Fruit fly (Drosophila melanogaster) whole organism, adult: ENCODE results near the gene Cpr76Bb.

Experiments used
- CG11617 ChIP-seq: fragments of 200-800 bp; sonication (Bioruptor generic); optimal IDR thresholded peaks from 2 replicates; lab custom pipeline; 2017; ENCODE audit warnings: mild to moderate bottlenecking, missing biosample characterization, missing genetic modification reagents, missing genetic modification characterization
- CG12768 ChIP-seq: fragments of 200-800 bp; sonication (Bioruptor generic); optimal IDR thresholded peaks from 2 replicates; lab custom pipeline; 2017; ENCODE audit warnings: missing biosample characterization, missing genetic modification characterization, mild to moderate bottlenecking, moderate library complexity, missing genetic modification reagents
- CG14711 ChIP-seq: fragments of 200-800 bp; sonication (Bioruptor generic); optimal IDR thresholded peaks from 2 replicates; lab custom pipeline; 2018; ENCODE audit warnings: missing biosample characterization, mild to moderate bottlenecking, missing genetic modification characterization, moderate library complexity
- CG1620 ChIP-seq: fragments of 200-800 bp; sonication (Bioruptor generic); optimal IDR thresholded peaks from 2 replicates; lab custom pipeline; 2016; ENCODE audit warnings: missing biosample characterization, missing genetic modification characterization
- CG33017 ChIP-seq: fragments of 200-800 bp; sonication (Bioruptor generic); optimal IDR thresholded peaks from 2 replicates; lab custom pipeline; 2018; ENCODE audit warnings: missing biosample characterization, mild to moderate bottlenecking, missing genetic modification characterization, moderate library complexity
- CG5204 ChIP-seq: fragments of 200-800 bp; sonication (Bioruptor generic); optimal IDR thresholded peaks from 2 replicates; lab custom pipeline; 2016; ENCODE audit warnings: missing biosample characterization, missing genetic modification characterization
- CG7045 ChIP-seq: fragments of 200-800 bp; sonication (Bioruptor generic); optimal IDR thresholded peaks from 2 replicates; lab custom pipeline; 2017; ENCODE audit warnings: missing biosample characterization, mild to moderate bottlenecking, missing genetic modification characterization
- CG7101 ChIP-seq: fragments of 200-800 bp; sonication (Bioruptor generic); optimal IDR thresholded peaks from 2 replicates; lab custom pipeline; 2018; ENCODE audit warnings: missing biosample characterization, mild to moderate bottlenecking, missing genetic modification characterization, moderate library complexity
- Clk ChIP-seq: fragments of 200-800 bp; sonication (Bioruptor generic); optimal IDR thresholded peaks from 2 replicates; lab custom pipeline; 2017; ENCODE audit warnings: missing biosample characterization, missing genetic modification characterization
- Crg-1 ChIP-seq: fragments of 200-800 bp; sonication (Bioruptor generic); optimal IDR thresholded peaks from 2 replicates; lab custom pipeline; 2016; ENCODE audit warnings: missing biosample characterization, missing genetic modification characterization
- Hr96 ChIP-seq: fragments of 200-800 bp; sonication (Bioruptor generic); optimal IDR thresholded peaks from 2 replicates; lab custom pipeline; 2016; ENCODE audit warnings: missing biosample characterization, missing genetic modification characterization
- Mnt ChIP-seq: fragments of 200-800 bp; sonication (Bioruptor generic); optimal IDR thresholded peaks from 2 replicates; lab custom pipeline; 2016; ENCODE audit warnings: missing biosample characterization, mild to moderate bottlenecking, missing genetic modification characterization
- bab1 ChIP-seq: fragments of 200-800 bp; sonication (Bioruptor generic); optimal IDR thresholded peaks from 3 replicates; lab custom pipeline; 2019; ENCODE audit warnings: missing biosample characterization, mild to moderate bottlenecking, missing genetic modification characterization, moderate library complexity
- cic ChIP-seq: fragments of 200-800 bp; sonication (Bioruptor generic); optimal IDR thresholded peaks from 2 replicates; lab custom pipeline; 2017; ENCODE audit warnings: missing biosample characterization, mild to moderate bottlenecking, missing genetic modification characterization, moderate library complexity
- cnc ChIP-seq, 2 experiments: fragments of >200 bp; optimal IDR thresholded peaks; 2 replicates each; lab custom pipeline; 2017
- kay ChIP-seq: fragments of 200-800 bp; sonication (Bioruptor generic); peaks from one replicate; lab custom pipeline; 2016; ENCODE audit warnings: missing biosample characterization, missing genetic modification characterization, borderline replicate concordance
- ovo ChIP-seq: fragments of 200-800 bp; sonication (Bioruptor generic); optimal IDR thresholded peaks from 2 replicates; lab custom pipeline; 2016; ENCODE audit warnings: missing biosample characterization, missing genetic modification characterization
- pad ChIP-seq: fragments of 200-800 bp; sonication (Bioruptor generic); optimal IDR thresholded peaks from 3 replicates; lab custom pipeline; 2017; ENCODE audit warnings: missing biosample characterization, missing genetic modification characterization, mild to moderate bottlenecking, moderate library complexity, missing genetic modification reagents
- tj ChIP-seq: fragments of 200-800 bp; sonication (Bioruptor generic); optimal IDR thresholded peaks from 3 replicates; lab custom pipeline; 2017; ENCODE audit warnings: missing biosample characterization, mild to moderate bottlenecking, missing genetic modification characterization, moderate library complexity
- toe ChIP-seq: fragments of 200-800 bp; sonication (Bioruptor generic); optimal IDR thresholded peaks from 2 replicates; lab custom pipeline; 2016; ENCODE audit warnings: missing biosample characterization, missing genetic modification characterization

Gene Cpr76Bb

dm6 chr3L:19558674-19559073 is 39.2 kb downstream of the Cpr76Bb start:
- no peak for TF ChIP-seq CG11617 (GFP tag; lab: Kevin White, UChicago)
- TF ChIP-seq cnc (optimal IDR thresholded peaks at IDR 0.05; lab: Kevin White, UChicago): no peak
- TF ChIP-seq Clk: no peak
- TF ChIP-seq CG1620: no peak
- no peak for TF ChIP-seq CG5204

dm6 chr3L:19559171-19559570 is 39.7 kb downstream of the Cpr76Bb start:
- TF ChIP-seq CG14711 (tag; lab: Kevin White, UChicago): no peak
- no peak for TF ChIP-seq toe (GFP tag; lab: Kevin White, UChicago)
- no peak for TF ChIP-seq Clk
- no peak for TF ChIP-seq bab1 (GFP tag; lab: Kevin White, UChicago)
- no peak for TF ChIP-seq ovo (GFP tag; lab: Kevin White, UChicago)
- no peak for TF ChIP-seq tj
- no peak for TF ChIP-seq CG12768 (GFP tag; lab: Kevin White, UChicago)
- no peak for TF ChIP-seq Crg-1
- no peak for TF ChIP-seq CG5204
- no peak for TF ChIP-seq CG7101 (tag; lab: Kevin White, UChicago)
- TF ChIP-seq pad (GFP tag; lab: Kevin White, UChicago): no peak

dm6 chr3L:19560005-19560694 is 40.7 kb downstream of the Cpr76Bb start:
- TF ChIP-seq CG11617 (GFP tag; lab: Kevin White, UChicago): no peak
- TF ChIP-seq CG7101 (tag; lab: Kevin White, UChicago): no peak
- TF ChIP-seq toe (GFP tag; lab: Kevin White, UChicago): no peak
- TF ChIP-seq CG12768 (GFP tag; lab: Kevin White, UChicago): no peak
- TF ChIP-seq Crg-1: no peak
- TF ChIP-seq Clk: no peak
- TF ChIP-seq CG33017: no peak
- no peak for TF ChIP-seq cnc (optimal IDR thresholded peaks at IDR 0.05; lab: Kevin White, UChicago)
- no peak for TF ChIP-seq CG7045 (GFP tag; lab: Kevin White, UChicago)
- no peak for TF ChIP-seq pad (GFP tag; lab: Kevin White, UChicago)
- TF ChIP-seq kay (GFP tag; lab: Kevin White, UChicago): no peak
- no peak for TF ChIP-seq bab1 (GFP tag; lab: Kevin White, UChicago)
- no peak for TF ChIP-seq CG1620
- no peak for TF ChIP-seq ovo (GFP tag; lab: Kevin White, UChicago)
- TF ChIP-seq CG14711 (tag; lab: Kevin White, UChicago): no peak

dm6 chr3L:19560695-19561246 is 41.3 kb downstream of the Cpr76Bb start:
- TF ChIP-seq CG7045 (GFP tag; lab: Kevin White, UChicago): peak; percentile 57
- no peak for TF ChIP-seq Hr96 (GFP tag; lab: Kevin White, UChicago)
- TF ChIP-seq cic (GFP tag; lab: Kevin White, UChicago): no peak
- no peak for TF ChIP-seq CG12768 (GFP tag; lab: Kevin White, UChicago)
- no peak for TF ChIP-seq kay (GFP tag; lab: Kevin White, UChicago)
- TF ChIP-seq CG14711 (tag; lab: Kevin White, UChicago): peak; percentile 28
- peak; percentile 33 for TF ChIP-seq CG7101 (tag; lab: Kevin White, UChicago)
- TF ChIP-seq CG5204: peak; percentile 50
- TF ChIP-seq CG1620: no peak
- TF ChIP-seq Mnt (GFP tag; lab: Kevin White, UChicago): no peak
- TF ChIP-seq bab1 (GFP tag; lab: Kevin White, UChicago): no peak

- TF ChIP-seq CG7101 (tag; lab: Kevin White, UChicago) (no peak), CG11617 (GFP tag; lab: Kevin White, UChicago) (no peak), CG5204 (peak; percentile 25)
These were observed 42.3 kb downstream of the Cpr76Bb start for dm6 chr3L:19561745-19562144.

dm6 chr3L:19562146-19562700 is 42.8 kb downstream of the Cpr76Bb start:
- TF ChIP-seq toe (GFP tag; lab: Kevin White, UChicago): no peak
- no peak for TF ChIP-seq Mnt (GFP tag; lab: Kevin White, UChicago)
- TF ChIP-seq CG14711 (tag; lab: Kevin White, UChicago): no peak
- TF ChIP-seq CG7045 (GFP tag; lab: Kevin White, UChicago): no peak
- no peak for TF ChIP-seq Crg-1
- no peak for TF ChIP-seq cic (GFP tag; lab: Kevin White, UChicago)
- TF ChIP-seq cnc (optimal IDR thresholded peaks at IDR 0.05; lab: Kevin White, UChicago): no peak
- no peak for TF ChIP-seq Hr96 (GFP tag; lab: Kevin White, UChicago)
- no peak for TF ChIP-seq CG11617 (GFP tag; lab: Kevin White, UChicago)
- TF ChIP-seq bab1 (GFP tag; lab: Kevin White, UChicago): no peak
- no peak for TF ChIP-seq ovo (GFP tag; lab: Kevin White, UChicago)
- no peak for TF ChIP-seq kay (GFP tag; lab: Kevin White, UChicago)
- no peak for TF ChIP-seq tj
- TF ChIP-seq CG1620: no peak
- TF ChIP-seq CG12768 (GFP tag; lab: Kevin White, UChicago): no peak
